Fruit fly (Drosophila melanogaster) whole organism, embryonic: Measurements from ENCODE around the gene MBD-like.

ENCODE experiments used
- C15 ChIP-seq: fragments of 200-800 bp; sonication (Bioruptor generic); IDR thresholded peaks from 3 replicates; pipeline ENCODE4 v1.3.6; 2022; ENCODE audit warnings: missing biosample characterization, missing genetic modification characterization
- CG10366 ChIP-seq: fragments of 200-800 bp; sonication (Bioruptor generic); IDR thresholded peaks from 2 replicates; pipeline ENCODE4 v1.3.6; 2022; ENCODE audit warnings: missing biosample characterization, missing genetic modification characterization
- CG12659 ChIP-seq: fragments of 200-800 bp; sonication (Bioruptor generic); optimal IDR thresholded peaks from 3 replicates; lab custom pipeline; 2017; ENCODE audit warnings: mild to moderate bottlenecking, missing biosample characterization, missing genetic modification reagents, missing genetic modification characterization
- CG17186 ChIP-seq: fragments of 200-800 bp; sonication (Bioruptor generic); optimal IDR thresholded peaks from 3 replicates; lab custom pipeline; 2017; ENCODE audit warnings: missing biosample characterization, missing genetic modification reagents, missing genetic modification characterization
- CG18262 ChIP-seq: fragments of 200-800 bp; optimal IDR thresholded peaks from 3 replicates; lab custom pipeline; 2019; ENCODE audit warnings: missing biosample characterization, mild to moderate bottlenecking, missing genetic modification characterization, moderate library complexity
- CG18476 ChIP-seq: fragments of 200-800 bp; sonication (Bioruptor generic); optimal IDR thresholded peaks from 2 replicates; lab custom pipeline; 2016; ENCODE audit warnings: missing biosample characterization, mild to moderate bottlenecking, missing genetic modification characterization
- CG18599 ChIP-seq: fragments of 200-800 bp; sonication (Bioruptor generic); optimal IDR thresholded peaks from 3 replicates; lab custom pipeline; 2017; ENCODE audit warnings: missing biosample characterization, missing genetic modification characterization, mild to moderate bottlenecking, moderate library complexity, missing genetic modification reagents
- CG30020 ChIP-seq: fragments of 200-800 bp; optimal IDR thresholded peaks from 2 replicates; lab custom pipeline; 2019; ENCODE audit warnings: missing biosample characterization, mild to moderate bottlenecking, missing genetic modification characterization, moderate library complexity
- CG33557 ChIP-seq: fragments of 200-800 bp; sonication (Bioruptor generic); optimal IDR thresholded peaks from 2 replicates; lab custom pipeline; 2019; ENCODE audit warnings: missing biosample characterization, mild to moderate bottlenecking, missing genetic modification characterization, moderate library complexity
- CG34376 ChIP-seq: fragments of 200-800 bp; sonication (Bioruptor generic); optimal IDR thresholded peaks from 2 replicates; lab custom pipeline; 2018; ENCODE audit warnings: missing biosample characterization, mild to moderate bottlenecking, missing genetic modification characterization
- CG4730 ChIP-seq: fragments of 200-800 bp; sonication (Bioruptor generic); IDR thresholded peaks from 2 replicates; pipeline ENCODE4 v1.3.6; 2022; ENCODE audit warnings: missing biosample characterization, missing genetic modification characterization
- CG4820 ChIP-seq: fragments of 200-800 bp; sonication (Bioruptor generic); optimal IDR thresholded peaks from 3 replicates; lab custom pipeline; 2016; ENCODE audit warnings: missing biosample characterization, missing genetic modification characterization
- CG6854 ChIP-seq: fragments of 200-800 bp; sonication (Bioruptor generic); optimal IDR thresholded peaks from 3 replicates; lab custom pipeline; 2017; ENCODE audit warnings: missing biosample characterization, mild to moderate bottlenecking, missing genetic modification characterization
- CG7271 ChIP-seq: fragments of 200-800 bp; sonication (Bioruptor generic); optimal IDR thresholded peaks from 2 replicates; lab custom pipeline; 2018; ENCODE audit warnings: missing biosample characterization, mild to moderate bottlenecking, missing genetic modification characterization, moderate library complexity
- CG7372 ChIP-seq: fragments of 200-800 bp; sonication (Bioruptor generic); IDR thresholded peaks from 2 replicates; pipeline ENCODE4 v1.3.6; 2022; ENCODE audit warnings: missing biosample characterization, missing genetic modification characterization
- CG8281 ChIP-seq: fragments of 200-800 bp; sonication (Bioruptor generic); optimal IDR thresholded peaks from 2 replicates; lab custom pipeline; 2018; ENCODE audit warnings: missing biosample characterization, mild to moderate bottlenecking, missing genetic modification characterization, moderate library complexity
- CG8765 ChIP-seq: fragments of 200-800 bp; sonication (Bioruptor generic); IDR thresholded peaks from 2 replicates; pipeline ENCODE4 v1.3.6; 2022; ENCODE audit warnings: missing biosample characterization, missing genetic modification characterization
- CG9215 ChIP-seq: fragments of 200-800 bp; sonication (Bioruptor generic); IDR thresholded peaks from 2 replicates; pipeline ENCODE4 v1.3.6; 2022; ENCODE audit warnings: missing biosample characterization, missing genetic modification characterization
- CG9797 ChIP-seq: fragments of 200-800 bp; sonication (Bioruptor generic); optimal IDR thresholded peaks from 3 replicates; lab custom pipeline; 2018; ENCODE audit warnings: missing biosample characterization, mild to moderate bottlenecking, missing genetic modification characterization
- Camta ChIP-seq: fragments of 200-800 bp; sonication (Bioruptor generic); optimal IDR thresholded peaks from 2 replicates; lab custom pipeline; 2016; ENCODE audit warnings: missing biosample characterization, missing genetic modification characterization
- Doc2 ChIP-seq: fragments of 200-800 bp; sonication (Bioruptor generic); IDR thresholded peaks from 2 replicates; pipeline ENCODE4 v1.3.6; 2022; ENCODE audit warnings: missing biosample characterization, missing genetic modification characterization
- Hr39 ChIP-seq: fragments of >200 bp; optimal IDR thresholded peaks from 2 replicates; lab custom pipeline; 2017
- Kr ChIP-seq: fragments of 200-800 bp; sonication (Bioruptor generic); optimal IDR thresholded peaks from 2 replicates; lab custom pipeline; 2017; ENCODE audit warnings: missing biosample characterization, mild to moderate bottlenecking, missing genetic modification characterization
- Lim3 ChIP-seq: fragments of 200-800 bp; sonication (Bioruptor generic); IDR thresholded peaks from 2 replicates; pipeline ENCODE4 v1.3.6; 2022; ENCODE audit warnings: missing biosample characterization, missing genetic modification characterization
- MBD-R2 ChIP-seq: fragments of 200-800 bp; sonication (Bioruptor generic); IDR thresholded peaks from 2 replicates; pipeline ENCODE4 v1.3.6; 2022; ENCODE audit warnings: missing biosample characterization, missing genetic modification characterization
- Max ChIP-seq: fragments of 200-800 bp; sonication (Bioruptor generic); optimal IDR thresholded peaks from 2 replicates; lab custom pipeline; 2016; ENCODE audit warnings: missing biosample characterization, mild to moderate bottlenecking, missing genetic modification characterization
- Oli ChIP-seq: fragments of 200-800 bp; sonication (Bioruptor generic); optimal IDR thresholded peaks from 2 replicates; lab custom pipeline; 2018; ENCODE audit warnings: missing biosample characterization, mild to moderate bottlenecking, missing genetic modification characterization, moderate library complexity
- Sin3A ChIP-seq: fragments of >200 bp; optimal IDR thresholded peaks from 2 replicates; lab custom pipeline; 2018
- Sox102F ChIP-seq: fragments of 200-800 bp; sonication (Bioruptor generic); optimal IDR thresholded peaks from 2 replicates; lab custom pipeline; 2018; ENCODE audit warnings: missing biosample characterization, mild to moderate bottlenecking, missing genetic modification characterization, moderate library complexity
- Taf1 ChIP-seq: fragments of 200-800 bp; sonication (Bioruptor generic); IDR thresholded peaks from 2 replicates; pipeline ENCODE4 v1.3.6; 2022; ENCODE audit warnings: missing biosample characterization, missing genetic modification characterization
- Xrp1 ChIP-seq: fragments of 200-800 bp; sonication (Bioruptor generic); IDR thresholded peaks from 2 replicates; pipeline ENCODE4 v1.3.6; 2022; ENCODE audit warnings: missing biosample characterization, missing genetic modification characterization
- bcd ChIP-seq: fragments of 200-800 bp; sonication (Bioruptor generic); optimal IDR thresholded peaks from 2 replicates; lab custom pipeline; 2017; ENCODE audit warnings: missing biosample characterization, mild to moderate bottlenecking, missing genetic modification characterization
- crol ChIP-seq: fragments of 200-800 bp; sonication (Bioruptor generic); IDR thresholded peaks from 2 replicates; pipeline ENCODE4 v1.3.6; 2022; ENCODE audit warnings: missing biosample characterization, missing genetic modification characterization
- dysf ChIP-seq: fragments of 200-800 bp; sonication (Bioruptor generic); IDR thresholded peaks from 3 replicates; pipeline ENCODE4 v1.3.6; 2022; ENCODE audit warnings: missing biosample characterization, missing genetic modification characterization
- emc ChIP-seq: fragments of 200-800 bp; sonication (Bioruptor generic); optimal IDR thresholded peaks from 2 replicates; lab custom pipeline; 2016; ENCODE audit warnings: missing biosample characterization, missing genetic modification characterization
- fd64A ChIP-seq: fragments of 200-800 bp; sonication (Bioruptor generic); optimal IDR thresholded peaks from 3 replicates; lab custom pipeline; 2018; ENCODE audit warnings: missing biosample characterization, mild to moderate bottlenecking, missing genetic modification characterization
- gem ChIP-seq: fragments of 200-800 bp; sonication (Bioruptor generic); optimal IDR thresholded peaks from 2 replicates; lab custom pipeline; 2019; ENCODE audit warnings: missing biosample characterization, mild to moderate bottlenecking, missing genetic modification characterization, moderate library complexity
- jing ChIP-seq: fragments of 200-800 bp; sonication (Bioruptor generic); optimal IDR thresholded peaks from 2 replicates; lab custom pipeline; 2018; ENCODE audit warnings: missing biosample characterization, mild to moderate bottlenecking, missing genetic modification characterization
- nau ChIP-seq: fragments of 200-800 bp; sonication (Bioruptor generic); optimal IDR thresholded peaks from 3 replicates; lab custom pipeline; 2017; ENCODE audit warnings: missing biosample characterization, mild to moderate bottlenecking, missing genetic modification characterization, missing genetic modification reagents
- pros ChIP-seq: fragments of 200-800 bp; sonication (Bioruptor generic); optimal IDR thresholded peaks from 3 replicates; lab custom pipeline; 2019; ENCODE audit warnings: missing biosample characterization, mild to moderate bottlenecking, missing genetic modification characterization, moderate library complexity
- pum ChIP-seq: fragments of 200-800 bp; sonication (Bioruptor generic); optimal IDR thresholded peaks from 2 replicates; lab custom pipeline; 2016; ENCODE audit warnings: missing biosample characterization, missing genetic modification characterization
- ro ChIP-seq: fragments of 200-800 bp; sonication (Bioruptor generic); IDR thresholded peaks from 2 replicates; pipeline ENCODE4 v1.3.6; 2022; ENCODE audit warnings: missing biosample characterization, missing genetic modification characterization
- sima ChIP-seq: fragments of 200-800 bp; sonication (Bioruptor generic); optimal IDR thresholded peaks from 2 replicates; lab custom pipeline; 2016; ENCODE audit warnings: missing biosample characterization, missing genetic modification characterization
- stwl ChIP-seq: fragments of 200-800 bp; sonication (Bioruptor generic); optimal IDR thresholded peaks from 3 replicates; lab custom pipeline; 2018; ENCODE audit warnings: missing biosample characterization, mild to moderate bottlenecking, missing genetic modification characterization, moderate library complexity
- tna ChIP-seq: fragments of 200-800 bp; sonication (Bioruptor generic); IDR thresholded peaks from 2 replicates; pipeline ENCODE4 v1.3.6; 2022; ENCODE audit warnings: missing biosample characterization, missing genetic modification characterization; ENCODE audit not compliant: partially characterized antibody
- unc-4 ChIP-seq: fragments of 200-800 bp; sonication (Bioruptor generic); IDR thresholded peaks from 2 replicates; pipeline ENCODE4 v1.3.6; 2022; ENCODE audit warnings: missing biosample characterization, missing genetic modification characterization; ENCODE audit not compliant: partially characterized antibody
- usp ChIP-seq: fragments of >200 bp; optimal IDR thresholded peaks from 2 replicates; lab custom pipeline; 2017; ENCODE audit warnings: missing biosample characterization, missing genetic modification characterization
- vvl ChIP-seq: fragments of 200-800 bp; sonication (Bioruptor generic); IDR thresholded peaks from 2 replicates; pipeline ENCODE4 v1.3.6; 2022; ENCODE audit warnings: missing biosample characterization, missing genetic modification characterization
- zf30C ChIP-seq: fragments of 200-800 bp; sonication (Bioruptor generic); optimal IDR thresholded peaks from 3 replicates; lab custom pipeline; 2018; ENCODE audit warnings: missing biosample characterization, mild to moderate bottlenecking, missing genetic modification characterization

The MBD-like gene

DNA sequence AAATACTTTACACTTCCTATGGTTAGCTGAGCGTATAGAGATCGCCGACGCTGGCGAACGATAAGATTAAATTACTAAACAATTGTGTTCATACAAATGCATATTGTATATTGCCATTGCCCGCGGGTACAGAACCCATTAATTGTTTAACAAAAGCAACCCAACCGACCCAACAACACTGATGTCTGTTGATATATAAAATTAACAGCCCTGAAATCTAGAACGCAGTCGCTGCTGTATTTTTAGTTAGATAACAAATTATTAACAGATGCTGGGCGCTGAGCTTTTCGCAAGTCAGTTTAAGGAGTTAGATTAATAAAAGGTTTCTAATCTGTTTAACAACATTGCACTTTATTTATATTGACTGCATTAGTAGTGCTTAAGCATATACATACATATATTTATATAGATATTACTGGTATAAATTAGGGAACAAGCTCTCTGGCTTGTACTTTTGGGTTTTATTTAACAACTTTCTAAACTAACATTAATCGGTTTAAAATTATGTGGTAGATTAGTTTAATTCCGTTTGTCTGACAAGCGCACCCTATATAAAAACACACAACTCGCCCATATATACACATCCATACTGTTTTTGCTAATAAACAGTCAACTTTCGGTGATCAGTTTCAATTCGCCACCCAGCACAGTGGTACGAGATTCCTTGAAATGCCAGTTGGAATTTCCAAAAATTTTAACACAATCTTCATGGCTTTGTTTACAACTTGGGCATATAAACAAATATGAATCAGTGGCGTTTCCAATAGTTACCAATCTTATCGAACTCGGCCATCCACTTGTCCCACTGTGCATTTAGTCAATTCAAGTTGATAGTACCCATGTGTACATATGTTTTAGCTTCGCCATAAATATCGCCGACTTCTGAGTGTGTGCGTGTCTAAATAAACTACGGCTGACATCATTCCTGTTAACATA, 31.4 kb upstream of the MBD-like start (continued):
- TF ChIP-seq Max (GFP tag; lab: Kevin White, UChicago) (peak; percentile 85), nau (GFP tag; lab: Kevin White, UChicago) (no peak), CG34376 (GFP tag; lab: Kevin White, UChicago) (peak; percentile 91), dysf (GFP tag; lab: Robert Waterston, UW) (peak; percentile 95), Hr39 (lab: Kevin White, UChicago) (no peak), Camta (GFP tag; lab: Kevin White, UChicago) (peak; percentile 77), CG7271 (tag; lab: Kevin White, UChicago) (peak; percentile 17), jing (GFP tag; lab: Kevin White, UChicago) (no peak), CG6854 (GFP tag; lab: Kevin White, UChicago) (peak; percentile 89), vvl (GFP tag; lab: Robert Waterston, UW) (peak; percentile 97), CG18599 (GFP tag; lab: Kevin White, UChicago) (peak; percentile 97), CG18476 (peak; percentile 72), CG9215 (GFP tag; lab: Robert Waterston, UW) (peak; percentile 88), CG8281 (tag; lab: Kevin White, UChicago) (peak; percentile 62), CG17186 (peak; percentile 20), pros (GFP tag; lab: Kevin White, UChicago) (no peak), CG10366 (GFP tag; lab: Robert Waterston, UW) (peak; percentile 83), sima (GFP tag; lab: Kevin White, UChicago) (peak; percentile 63), ro (GFP tag; lab: Robert Waterston, UW) (peak; percentile 58), Sin3A (lab: Kevin White, UChicago) (no peak), CG4820 (peak; percentile 81), usp (GFP tag; lab: Kevin White, UChicago) (no peak), Oli (tag; lab: Kevin White, UChicago) (peak; percentile 75), tna (GFP tag; lab: Robert Waterston, UW) (peak; percentile 30; the same call in 1 of the 2 replicates), Taf1 (GFP tag; lab: Robert Waterston, UW) (peak; percentile 89), CG30020 (tag; lab: Kevin White, UChicago) (no peak), stwl (no peak), C15 (peak; percentile 84; the same call in 2 of the 3 replicates), Sox102F (GFP tag; lab: Kevin White, UChicago) (peak; percentile 82), emc (GFP tag; lab: Kevin White, UChicago) (peak; percentile 88), CG33557 (GFP tag; lab: Kevin White, UChicago) (no peak), CG4730 (GFP tag; lab: Robert Waterston, UW) (peak; percentile 81), fd64A (GFP tag; lab: Kevin White, UChicago) (peak; percentile 26), Kr (no peak), zf30C (GFP tag; lab: Kevin White, UChicago) (no peak), pum (GFP tag; lab: Kevin White, UChicago) (peak; percentile 82), MBD-R2 (peak; percentile 88), Xrp1 (GFP tag; lab: Robert Waterston, UW) (peak; percentile 90), bcd (GFP tag; lab: Kevin White, UChicago) (peak; percentile 92), crol (GFP tag; lab: Robert Waterston, UW) (no peak), CG12659 (peak; percentile 79), Lim3 (no peak), CG7372 (GFP tag; lab: Robert Waterston, UW) (peak; percentile 85), gem (tag; lab: Kevin White, UChicago) (peak; percentile 88), unc-4 (no peak), Doc2 (GFP tag; lab: Robert Waterston, UW) (peak; percentile 83), CG8765 (peak; percentile 64; the same call in 1 of the 2 replicates), CG9797 (no peak), CG18262 (peak; percentile 78)
